Worm (Caenorhabditis elegans) whole organism, L1 larva: ENCODE data around the gene W03D2.9.

Experiments
- C04F5.9 ChIP-seq: sonication (generic microtip); optimal IDR thresholded peaks from 2 replicates; lab custom pipeline; 2016; ENCODE audit warnings: missing genetic modification characterization, missing compliant biosample characterization
- C16A3.4 ChIP-seq: fragments of 150-350 bp; optimal IDR thresholded peaks from 2 replicates; lab custom pipeline; 2014; ENCODE audit warnings: missing biosample characterization, missing genetic modification characterization
- C34B4.2 ChIP-seq: sonication (generic microtip); optimal IDR thresholded peaks from 2 replicates; lab custom pipeline; 2017; ENCODE audit warnings: mild to moderate bottlenecking, missing genetic modification characterization, missing compliant biosample characterization
- aha-1 ChIP-seq: fragments of 150-350 bp; optimal IDR thresholded peaks from 2 replicates; lab custom pipeline; 2014; ENCODE audit warnings: missing biosample characterization, missing genetic modification characterization
- ama-1 ChIP-seq: fragments of 150-350 bp; optimal IDR thresholded peaks from 2 replicates; lab custom pipeline; 2014
- blmp-1 ChIP-seq: fragments of 150-350 bp; optimal IDR thresholded peaks from 2 replicates; lab custom pipeline; 2014; ENCODE audit warnings: missing biosample characterization, missing genetic modification characterization
- ceh-63 ChIP-seq: fragments of 200-800 bp; sonication (Bioruptor generic); optimal IDR thresholded peaks from 2 replicates; lab custom pipeline; 2018; ENCODE audit warnings: mild to moderate bottlenecking, missing genetic modification characterization, missing compliant biosample characterization
- ceh-8 ChIP-seq: fragments of 200-800 bp; sonication (Bioruptor generic); optimal IDR thresholded peaks from 2 replicates; lab custom pipeline; 2018; ENCODE audit warnings: mild to moderate bottlenecking, missing genetic modification characterization, moderate library complexity, missing compliant biosample characterization
- ceh-82 ChIP-seq, 3 experiments: fragments of 150-350 bp in 1 of 3; sonication (generic microtip) in 2 of 3; optimal IDR thresholded peaks; 2 replicates each; lab custom pipeline; 2014 to 2017; ENCODE audit warnings: missing biosample characterization in 3 of 3, missing genetic modification characterization in 3 of 3
- dpl-1 ChIP-seq, 3 experiments: fragments of 150-350 bp in 2 of 3; sonication (generic microtip) in 1 of 3; optimal IDR thresholded peaks; 2 replicates each; lab custom pipeline; 2014 to 2017; ENCODE audit warnings: missing biosample characterization in 3 of 3, missing genetic modification characterization in 3 of 3, missing genetic modification reagents in 3 of 3
- efl-1 ChIP-seq, 4 experiments: fragments of 150-350 bp; optimal IDR thresholded peaks in 3 of 4; peaks in 1 of 4; 1 replicate in 1 of 4; 2 replicates in 3 of 4; lab custom pipeline; 2014; ENCODE audit warnings: missing biosample characterization in 2 of 4, missing genetic modification characterization in 2 of 4, missing genetic modification reagents in 2 of 4
- efl-3 ChIP-seq: fragments of 200-800 bp; sonication (Bioruptor generic); optimal IDR thresholded peaks from 2 replicates; lab custom pipeline; 2018; ENCODE audit warnings: mild to moderate bottlenecking, missing genetic modification characterization, missing compliant biosample characterization
- egl-13 ChIP-seq: sonication (generic microtip); optimal IDR thresholded peaks from 2 replicates; lab custom pipeline; 2016; ENCODE audit warnings: missing genotype, missing genetic modification reagents, missing genetic modification characterization, missing compliant biosample characterization
- elt-2 ChIP-seq: sonication (generic microtip); optimal IDR thresholded peaks from 2 replicates; lab custom pipeline; 2016; ENCODE audit warnings: missing genetic modification characterization, mild to moderate bottlenecking, inconsistent platforms, missing compliant biosample characterization, missing genetic modification reagents
- ets-5 ChIP-seq: fragments of 200-800 bp; sonication (Bioruptor generic); IDR thresholded peaks from 2 replicates; pipeline ENCODE4 v1.3.6; 2022; ENCODE audit warnings: missing genetic modification characterization, missing compliant biosample characterization
- fkh-10 ChIP-seq: sonication (generic microtip); optimal IDR thresholded peaks from 2 replicates; lab custom pipeline; 2017; ENCODE audit warnings: missing biosample characterization, missing genetic modification reagents, missing genetic modification characterization
- fkh-8 ChIP-seq: sonication (generic microtip); optimal IDR thresholded peaks from 2 replicates; lab custom pipeline; 2016; ENCODE audit warnings: mild to moderate bottlenecking, missing genetic modification characterization, missing compliant biosample characterization
- grh-1 ChIP-seq: fragments of 200-800 bp; sonication (Bioruptor generic); IDR thresholded peaks from 2 replicates; pipeline ENCODE4 v1.3.6; 2022; ENCODE audit warnings: missing genetic modification reagents, missing genetic modification characterization, missing compliant biosample characterization
- hlh-17 ChIP-seq: fragments of 200-800 bp; sonication (Bioruptor generic); optimal IDR thresholded peaks from 2 replicates; lab custom pipeline; 2018; ENCODE audit warnings: missing genetic modification characterization, mild to moderate bottlenecking, missing compliant biosample characterization, moderate library complexity, borderline replicate concordance
- irx-1 ChIP-seq: sonication (generic microtip); optimal IDR thresholded peaks from 2 replicates; lab custom pipeline; 2016; ENCODE audit warnings: missing genetic modification characterization, missing compliant biosample characterization
- jun-1 ChIP-seq: fragments of 150-350 bp; optimal IDR thresholded peaks from 2 replicates; lab custom pipeline; 2014; ENCODE audit warnings: missing biosample characterization, missing genetic modification reagents, missing genetic modification characterization
- lin-14 ChIP-seq: fragments of 200-800 bp; sonication (Bioruptor generic); optimal IDR thresholded peaks from 2 replicates; lab custom pipeline; 2018; ENCODE audit warnings: mild to moderate bottlenecking, missing genetic modification characterization, moderate library complexity, missing compliant biosample characterization
- lin-15B ChIP-seq: fragments of 150-350 bp; sonication (generic microtip); optimal IDR thresholded peaks from 3 replicates; lab custom pipeline; 2014; ENCODE audit warnings: missing biosample characterization, missing genetic modification characterization
- lir-3 ChIP-seq: sonication (generic microtip); optimal IDR thresholded peaks from 2 replicates; lab custom pipeline; 2016; ENCODE audit warnings: mild to moderate bottlenecking, missing genetic modification characterization, moderate library complexity, missing compliant biosample characterization; ENCODE audit not compliant: poor library complexity
- lsy-2 ChIP-seq, 2 experiments: fragments of 150-350 bp; optimal IDR thresholded peaks; 2 replicates each; lab custom pipeline; 2014; ENCODE audit warnings: missing biosample characterization in 2 of 2, missing genetic modification characterization in 2 of 2
- mep-1 ChIP-seq: fragments of 150-350 bp; optimal IDR thresholded peaks from 2 replicates; lab custom pipeline; 2014; ENCODE audit warnings: missing biosample characterization, missing genetic modification characterization
- nhr-11 ChIP-seq: fragments of 150-350 bp; optimal IDR thresholded peaks from 2 replicates; lab custom pipeline; 2014; ENCODE audit warnings: missing biosample characterization, missing genetic modification characterization
- nhr-47 ChIP-seq: sonication (generic microtip); optimal IDR thresholded peaks from 2 replicates; lab custom pipeline; 2016; ENCODE audit warnings: mild to moderate bottlenecking, missing genetic modification characterization, moderate library complexity, missing compliant biosample characterization
- nhr-71 ChIP-seq: sonication (generic microtip); optimal IDR thresholded peaks from 2 replicates; lab custom pipeline; 2016; ENCODE audit warnings: mild to moderate bottlenecking, missing genetic modification characterization, moderate library complexity, missing compliant biosample characterization
- nhr-77 ChIP-seq: fragments of 150-350 bp; optimal IDR thresholded peaks from 2 replicates; lab custom pipeline; 2014; ENCODE audit warnings: missing biosample characterization, missing genetic modification characterization
- nhr-85 ChIP-seq: sonication (generic microtip); peaks from one replicate; lab custom pipeline; 2016; ENCODE audit warnings: missing genetic modification characterization, inconsistent platforms, missing compliant biosample characterization
- nhr-90 ChIP-seq: sonication (generic microtip); optimal IDR thresholded peaks from 2 replicates; lab custom pipeline; 2016; ENCODE audit warnings: mild to moderate bottlenecking, missing genetic modification characterization, missing compliant biosample characterization; ENCODE audit not compliant: poor library complexity
- pax-3 ChIP-seq: fragments of 200-800 bp; sonication (Bioruptor generic); optimal IDR thresholded peaks from 2 replicates; lab custom pipeline; 2018; ENCODE audit warnings: mild to moderate bottlenecking, missing genetic modification characterization, moderate library complexity, missing compliant biosample characterization
- pqm-1 ChIP-seq: sonication (generic microtip); optimal IDR thresholded peaks from 3 replicates; lab custom pipeline; 2017; ENCODE audit warnings: missing biosample characterization, missing genetic modification characterization
- snpc-4 ChIP-seq: fragments of 150-350 bp; optimal IDR thresholded peaks from 2 replicates; lab custom pipeline; 2014; ENCODE audit warnings: missing biosample characterization, missing genetic modification characterization
- snu-23 ChIP-seq: sonication (generic microtip); optimal IDR thresholded peaks from 2 replicates; lab custom pipeline; 2016; ENCODE audit warnings: missing genetic modification characterization, missing compliant biosample characterization
- sup-37 ChIP-seq: fragments of 200-800 bp; sonication (Bioruptor generic); optimal IDR thresholded peaks from 2 replicates; lab custom pipeline; 2018; ENCODE audit warnings: mild to moderate bottlenecking, missing genetic modification characterization, missing compliant biosample characterization
- tlp-1 ChIP-seq: fragments of 150-350 bp; optimal IDR thresholded peaks from 2 replicates; lab custom pipeline; 2014; ENCODE audit warnings: missing biosample characterization, missing genetic modification characterization
- unc-30 ChIP-seq: sonication (generic microtip); optimal IDR thresholded peaks from 2 replicates; lab custom pipeline; 2017; ENCODE audit warnings: missing biosample characterization, missing genetic modification characterization
- unc-62 ChIP-seq: fragments of 150-350 bp; optimal IDR thresholded peaks from 2 replicates; lab custom pipeline; 2014; ENCODE audit warnings: missing biosample characterization, missing genetic modification reagents, missing genetic modification characterization
- unc-86 ChIP-seq: sonication (generic microtip); optimal IDR thresholded peaks from 2 replicates; lab custom pipeline; 2016; ENCODE audit warnings: missing genetic modification characterization, missing compliant biosample characterization
- unc-98 ChIP-seq: fragments of 200-800 bp; sonication (Bioruptor generic); IDR thresholded peaks from 2 replicates; pipeline ENCODE4 v1.3.6; 2022; ENCODE audit warnings: missing genetic modification characterization, missing compliant biosample characterization
- vab-15 ChIP-seq: sonication (generic microtip); optimal IDR thresholded peaks from 2 replicates; lab custom pipeline; 2017; ENCODE audit warnings: missing genotype, mild to moderate bottlenecking, missing genetic modification characterization, missing compliant biosample characterization
- ztf-11 ChIP-seq, 2 experiments: sonication (generic microtip); optimal IDR thresholded peaks; 2 replicates each; lab custom pipeline; 2016 to 2017; ENCODE audit warnings: missing genetic modification characterization in 2 of 2, missing biosample characterization in 1 of 2, missing compliant biosample characterization in 1 of 2

The W03D2.9 gene

DNA sequence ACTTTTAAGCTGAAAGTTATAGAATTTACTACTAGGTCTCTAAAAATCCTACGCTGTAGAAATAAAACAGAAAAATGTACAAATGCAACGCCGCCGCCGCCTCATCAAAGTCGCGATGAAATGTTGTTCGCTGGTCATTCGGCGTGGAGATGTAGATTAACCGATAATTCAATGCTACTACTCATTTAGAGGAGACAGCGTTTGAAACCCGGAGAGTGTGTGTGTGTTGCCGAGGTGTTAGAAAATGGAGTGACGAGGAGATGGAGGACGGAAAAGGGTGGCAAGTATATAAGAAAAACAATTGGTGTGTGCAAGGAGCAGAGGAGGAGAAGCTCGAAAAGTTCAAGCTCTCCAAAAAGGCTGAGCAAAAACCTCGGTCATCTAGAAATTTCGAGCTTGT, 22.2 kb downstream of the W03D2.9 start:
- no peak for TF ChIP-seq grh-1 (GFP tag; lab: Robert Waterston, UW)
- no peak for TF ChIP-seq unc-98 (GFP tag; lab: Robert Waterston, UW)
- TF ChIP-seq efl-1 (optimal IDR thresholded peaks at IDR 0.05; lab: Kevin White, UChicago) = no peak
- TF ChIP-seq efl-1 (GFP tag; optimal IDR thresholded peaks at IDR 0.05 in 1 of 2; lab: Kevin White, UChicago) = peak in 1 of 2 experiments; percentile 45
- TF ChIP-seq fkh-8 (tag; lab: Kevin White, UChicago) = peak; percentile 2
- TF ChIP-seq snu-23 (GFP tag; lab: Kevin White, UChicago) = peak; percentile 4
- no peak for TF ChIP-seq nhr-11 (tag; lab: Kevin White, UChicago)
- TF ChIP-seq fkh-10 (GFP tag; lab: Kevin White, UChicago) = no peak
- peak; percentile 57 for TF ChIP-seq lin-14 (GFP tag; lab: Kevin White, UChicago)
- peak in 1 of 3 experiments; percentile 17 for TF ChIP-seq dpl-1 (GFP tag; optimal IDR thresholded peaks at IDR 0.05; lab: Kevin White, UChicago)

DNA sequence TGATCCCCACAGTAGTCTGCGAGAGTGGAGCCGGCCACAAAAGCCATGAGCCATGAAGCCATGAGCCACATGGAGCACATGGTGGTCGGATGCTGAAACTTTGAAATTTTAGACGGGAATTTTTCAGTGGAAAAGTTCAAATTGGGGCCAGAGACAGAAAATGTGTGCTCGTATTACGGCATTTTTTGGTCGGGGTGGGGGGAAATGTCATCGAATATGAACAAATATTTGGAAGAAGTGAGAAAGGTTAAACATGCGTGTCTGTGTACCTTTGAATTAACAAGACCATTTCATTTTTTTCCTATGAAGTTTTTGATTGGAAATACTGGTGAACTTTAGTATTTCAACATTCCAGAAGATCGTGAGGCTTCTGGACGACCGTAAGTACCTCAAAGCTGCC, 23.0 kb downstream of the W03D2.9 start, which contains the start of gene wrt-5:
TSS of gene wrt-5 (minus strand) at position 101 of the 400 bp plus-strand sequence.
- no peak for TF ChIP-seq dpl-1 (GFP tag; optimal IDR thresholded peaks at IDR 0.05; lab: Kevin White, UChicago)
- TF ChIP-seq C34B4.2 = no peak
- TF ChIP-seq nhr-77 (tag; lab: Kevin White, UChicago) = no peak
- no peak for TF ChIP-seq lsy-2 (tag; optimal IDR thresholded peaks at IDR 0.05; lab: Kevin White, UChicago)
- TF ChIP-seq lin-15B (tag; lab: Kevin White, UChicago) = no peak
- TF ChIP-seq pqm-1 (tag; lab: Kevin White, UChicago) = no peak
- TF ChIP-seq ceh-63 (GFP tag; lab: Kevin White, UChicago) = no peak
- no peak for TF ChIP-seq aha-1 (tag; lab: Kevin White, UChicago)
- no peak for TF ChIP-seq C04F5.9 (tag; lab: Kevin White, UChicago)
- no peak for TF ChIP-seq grh-1 (GFP tag; lab: Robert Waterston, UW)
- TF ChIP-seq nhr-85 (tag; lab: Kevin White, UChicago) = no peak
- TF ChIP-seq sup-37 (GFP tag; lab: Kevin White, UChicago) = no peak
- TF ChIP-seq nhr-47 (tag; lab: Kevin White, UChicago) = no peak
- no peak for TF ChIP-seq ceh-8 (GFP tag; lab: Kevin White, UChicago)
- TF ChIP-seq ztf-11 (tag; optimal IDR thresholded peaks at IDR 0.05; lab: Kevin White, UChicago) = no peak
- TF ChIP-seq vab-15 (tag; lab: Kevin White, UChicago) = no peak
- no peak for TF ChIP-seq lir-3 (tag; lab: Kevin White, UChicago)
- TF ChIP-seq efl-3 (GFP tag; lab: Kevin White, UChicago) = no peak
- TF ChIP-seq unc-62 (GFP tag; lab: Kevin White, UChicago) = no peak
- no peak for TF ChIP-seq elt-2 (tag; lab: Kevin White, UChicago)

DNA sequence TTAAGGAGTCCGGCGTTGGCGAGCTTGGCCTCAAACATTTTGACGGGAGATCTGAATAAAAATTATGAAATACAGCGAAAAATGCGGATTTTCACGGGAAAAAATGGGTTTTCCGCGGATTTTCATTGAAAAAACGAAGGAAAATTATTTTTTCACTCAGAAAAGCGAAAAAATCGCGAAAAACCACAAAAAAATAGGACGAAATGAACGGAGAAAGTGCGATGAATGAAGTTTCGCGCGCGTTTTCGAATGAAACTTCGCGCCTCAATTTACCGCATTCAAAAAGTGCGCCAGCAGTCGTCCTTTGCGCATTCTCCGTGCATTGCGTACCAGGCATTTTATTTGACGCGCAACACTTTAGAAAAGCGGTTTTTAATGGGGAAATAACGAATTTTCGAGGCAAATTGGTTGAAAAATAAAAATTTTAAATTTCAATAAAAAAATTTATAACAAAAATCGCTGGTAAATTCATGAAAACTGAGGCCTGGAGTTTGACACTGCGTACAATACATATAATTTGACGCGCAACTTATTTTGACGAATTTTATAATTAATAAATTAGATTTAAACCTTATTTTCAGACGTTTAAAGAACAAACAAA, 25.0 kb downstream of the W03D2.9 start, which contains the start of gene pcn-1:
TSS of gene pcn-1 (minus strand) at position 51 of the 601 bp plus-strand sequence.
- TF ChIP-seq jun-1 (tag; lab: Kevin White, UChicago) = peak; percentile 91
- TF ChIP-seq nhr-90 = peak; percentile 98
- peak; percentile 87 for TF ChIP-seq fkh-10 (GFP tag; lab: Kevin White, UChicago)
- TF ChIP-seq snpc-4 (tag; lab: Kevin White, UChicago) = peak; percentile 92
- peak; percentile 100 for TF ChIP-seq efl-3 (GFP tag; lab: Kevin White, UChicago)
- TF ChIP-seq ceh-82 (tag; optimal IDR thresholded peaks at IDR 0.05; lab: Kevin White, UChicago) = peak; percentile 93 to 95 (median 93)
- peak; percentile 48 for TF ChIP-seq vab-15 (tag; lab: Kevin White, UChicago)
- TF ChIP-seq dpl-1 (GFP tag; optimal IDR thresholded peaks at IDR 0.05; lab: Kevin White, UChicago) = peak; percentile 99
- TF ChIP-seq irx-1 (tag; lab: Kevin White, UChicago) = peak; percentile 99
- TF ChIP-seq ceh-8 (GFP tag; lab: Kevin White, UChicago) = peak; percentile 95
- peak; percentile 77 for TF ChIP-seq blmp-1
- peak; percentile 97 for TF ChIP-seq unc-86
- TF ChIP-seq ztf-11 (tag; optimal IDR thresholded peaks at IDR 0.05; lab: Kevin White, UChicago) = peak; percentile 68 to 94
- TF ChIP-seq grh-1 (GFP tag; lab: Robert Waterston, UW) = peak; percentile 96
- peak; percentile 93 for TF ChIP-seq elt-2 (tag; lab: Kevin White, UChicago)
- no peak for TF ChIP-seq hlh-17 (GFP tag; lab: Kevin White, UChicago)
- peak; percentile 91 for TF ChIP-seq C16A3.4 (tag; lab: Kevin White, UChicago)
- TF ChIP-seq mep-1 (tag; lab: Kevin White, UChicago) = peak; percentile 99
- TF ChIP-seq ama-1 = no peak
- peak; percentile 94 for TF ChIP-seq C04F5.9 (tag; lab: Kevin White, UChicago)
- TF ChIP-seq lir-3 (tag; lab: Kevin White, UChicago) = no peak
- peak; percentile 98 for TF ChIP-seq egl-13 (tag; lab: Kevin White, UChicago)
- TF ChIP-seq unc-30 (tag; lab: Kevin White, UChicago) = no peak
- TF ChIP-seq nhr-11 (tag; lab: Kevin White, UChicago) = peak; percentile 91
- TF ChIP-seq nhr-77 (tag; lab: Kevin White, UChicago) = peak; percentile 80
- peak; percentile 99 for TF ChIP-seq nhr-71 (tag; lab: Kevin White, UChicago)
- peak; percentile 96 for TF ChIP-seq snu-23 (GFP tag; lab: Kevin White, UChicago)
- TF ChIP-seq ets-5 = no peak
- no peak for TF ChIP-seq tlp-1 (tag; lab: Kevin White, UChicago)
- TF ChIP-seq pax-3 (tag; lab: Kevin White, UChicago) = peak; percentile 97
- TF ChIP-seq nhr-85 (tag; lab: Kevin White, UChicago) = peak; percentile 99
